Fruit fly (Drosophila melanogaster) whole organism, embryonic: ENCODE results near the gene Amun.

Experiments
- Adf1 ChIP-seq: fragments of 200-800 bp; sonication (Bioruptor generic); IDR thresholded peaks from 2 replicates; pipeline ENCODE4 v1.3.6; 2022; ENCODE audit warnings: missing biosample characterization, missing genetic modification characterization
- CG10979 ChIP-seq: fragments of 200-800 bp; sonication (Bioruptor generic); optimal IDR thresholded peaks from 2 replicates; lab custom pipeline; 2018; ENCODE audit warnings: missing biosample characterization, mild to moderate bottlenecking, missing genetic modification characterization, moderate library complexity
- CG11504 ChIP-seq: fragments of 200-800 bp; sonication (Bioruptor generic); optimal IDR thresholded peaks from 3 replicates; lab custom pipeline; 2019; ENCODE audit warnings: missing biosample characterization, mild to moderate bottlenecking, missing genetic modification characterization, moderate library complexity
- CG1233 ChIP-seq: fragments of 200-800 bp; sonication (Bioruptor generic); optimal IDR thresholded peaks from 4 replicates; lab custom pipeline; 2018; ENCODE audit warnings: missing biosample characterization, mild to moderate bottlenecking, missing genetic modification characterization
- CG15073 ChIP-seq: fragments of 200-800 bp; sonication (Bioruptor generic); optimal IDR thresholded peaks from 2 replicates; lab custom pipeline; 2016; ENCODE audit warnings: missing biosample characterization, missing genetic modification characterization
- CG15601 ChIP-seq: fragments of 200-800 bp; sonication (Bioruptor generic); optimal IDR thresholded peaks from 3 replicates; lab custom pipeline; 2019; ENCODE audit warnings: missing biosample characterization, mild to moderate bottlenecking, missing genetic modification characterization, moderate library complexity
- CG1647 ChIP-seq: fragments of 200-800 bp; sonication (Bioruptor generic); optimal IDR thresholded peaks from 3 replicates; lab custom pipeline; 2016; ENCODE audit warnings: missing biosample characterization, missing genetic modification characterization
- CG18262 ChIP-seq: fragments of 200-800 bp; optimal IDR thresholded peaks from 3 replicates; lab custom pipeline; 2019; ENCODE audit warnings: missing biosample characterization, mild to moderate bottlenecking, missing genetic modification characterization, moderate library complexity
- CG2199 ChIP-seq: fragments of 200-800 bp; sonication (Bioruptor generic); IDR thresholded peaks from 3 replicates; pipeline ENCODE4 v1.3.6; 2022; ENCODE audit warnings: missing biosample characterization, missing genetic modification characterization
- CG30020 ChIP-seq: fragments of 200-800 bp; optimal IDR thresholded peaks from 2 replicates; lab custom pipeline; 2019; ENCODE audit warnings: missing biosample characterization, mild to moderate bottlenecking, missing genetic modification characterization, moderate library complexity
- CG34376 ChIP-seq: fragments of 200-800 bp; sonication (Bioruptor generic); optimal IDR thresholded peaks from 2 replicates; lab custom pipeline; 2018; ENCODE audit warnings: missing biosample characterization, mild to moderate bottlenecking, missing genetic modification characterization
- CG4730 ChIP-seq: fragments of 200-800 bp; sonication (Bioruptor generic); IDR thresholded peaks from 2 replicates; pipeline ENCODE4 v1.3.6; 2022; ENCODE audit warnings: missing biosample characterization, missing genetic modification characterization
- CG6854 ChIP-seq: fragments of 200-800 bp; sonication (Bioruptor generic); optimal IDR thresholded peaks from 3 replicates; lab custom pipeline; 2017; ENCODE audit warnings: missing biosample characterization, mild to moderate bottlenecking, missing genetic modification characterization
- CG9727 ChIP-seq: fragments of 200-800 bp; sonication (Bioruptor generic); optimal IDR thresholded peaks from 3 replicates; lab custom pipeline; 2017; ENCODE audit warnings: missing biosample characterization, mild to moderate bottlenecking, missing genetic modification characterization
- CG9876 ChIP-seq: fragments of 200-800 bp; sonication (Bioruptor generic); optimal IDR thresholded peaks from 2 replicates; lab custom pipeline; 2016; ENCODE audit warnings: missing biosample characterization, missing genetic modification characterization
- CHES-1-like ChIP-seq: fragments of 200-800 bp; sonication (Bioruptor generic); optimal IDR thresholded peaks from 2 replicates; lab custom pipeline; 2016; ENCODE audit warnings: missing biosample characterization, missing genetic modification characterization
- CkIIα-i1 ChIP-seq: fragments of 200-800 bp; sonication (Bioruptor generic); IDR thresholded peaks from 2 replicates; pipeline ENCODE4 v1.3.6; 2022; ENCODE audit warnings: missing biosample characterization, missing genetic modification characterization
- D19B ChIP-seq: fragments of 200-800 bp; sonication (Bioruptor generic); optimal IDR thresholded peaks from 2 replicates; lab custom pipeline; 2017; ENCODE audit warnings: missing biosample characterization, mild to moderate bottlenecking, missing genetic modification characterization
- Drgx ChIP-seq: fragments of 200-800 bp; sonication (Bioruptor generic); IDR thresholded peaks from 2 replicates; pipeline ENCODE4 v1.3.6; 2022; ENCODE audit warnings: missing biosample characterization, missing genetic modification characterization
- Ets65A ChIP-seq: fragments of 200-800 bp; sonication (Bioruptor generic); peaks from one replicate; lab custom pipeline; 2016; ENCODE audit warnings: missing biosample characterization, missing genetic modification characterization
- Ets97D ChIP-seq: fragments of 200-800 bp; sonication (Bioruptor generic); optimal IDR thresholded peaks from 3 replicates; lab custom pipeline; 2016; ENCODE audit warnings: missing biosample characterization, missing genetic modification characterization
- Fer2 ChIP-seq: fragments of 200-800 bp; sonication (Bioruptor generic); optimal IDR thresholded peaks from 2 replicates; lab custom pipeline; 2018; ENCODE audit warnings: missing biosample characterization, mild to moderate bottlenecking, missing genetic modification characterization, moderate library complexity
- Gug ChIP-seq: fragments of 200-800 bp; sonication (Bioruptor generic); IDR thresholded peaks from 4 replicates; pipeline ENCODE4 v1.3.6; 2022; ENCODE audit warnings: missing biosample characterization, missing genetic modification characterization
- HLH54F ChIP-seq: fragments of 200-800 bp; sonication (Bioruptor generic); optimal IDR thresholded peaks from 3 replicates; lab custom pipeline; 2016; ENCODE audit warnings: missing biosample characterization, missing genetic modification characterization
- Hr39 ChIP-seq: fragments of >200 bp; optimal IDR thresholded peaks from 2 replicates; lab custom pipeline; 2017
- Oaz ChIP-seq: fragments of 200-800 bp; sonication (Bioruptor generic); IDR thresholded peaks from 2 replicates; pipeline ENCODE4 v1.3.6; 2022; ENCODE audit warnings: missing biosample characterization, missing genetic modification characterization
- Ptx1 ChIP-seq: fragments of 200-800 bp; sonication (Bioruptor generic); IDR thresholded peaks from 2 replicates; pipeline ENCODE4 v1.3.6; 2022; ENCODE audit warnings: missing biosample characterization, missing genetic modification characterization
- Rx ChIP-seq: fragments of 200-800 bp; sonication (Bioruptor generic); IDR thresholded peaks from 2 replicates; pipeline ENCODE4 v1.3.6; 2022; ENCODE audit warnings: missing biosample characterization, missing genetic modification characterization
- Sox100B ChIP-seq: fragments of 200-800 bp; sonication (Bioruptor generic); optimal IDR thresholded peaks from 3 replicates; lab custom pipeline; 2018; ENCODE audit warnings: missing biosample characterization, mild to moderate bottlenecking, missing genetic modification characterization
- ato ChIP-seq: fragments of 200-800 bp; sonication (Bioruptor generic); IDR thresholded peaks from 2 replicates; pipeline ENCODE4 v1.3.6; 2022; ENCODE audit warnings: missing biosample characterization, missing genetic modification characterization; ENCODE audit not compliant: partially characterized antibody
- chif ChIP-seq, 2 experiments: fragments of 200-800 bp; sonication (Bioruptor generic); optimal IDR thresholded peaks; 3 replicates each; lab custom pipeline; 2016; ENCODE audit warnings: missing biosample characterization in 2 of 2, missing genetic modification characterization in 2 of 2
- corto ChIP-seq: fragments of 200-800 bp; sonication (Bioruptor generic); optimal IDR thresholded peaks from 2 replicates; lab custom pipeline; 2016; ENCODE audit warnings: missing biosample characterization, mild to moderate bottlenecking, missing genetic modification characterization, moderate library complexity
- dmrt11E ChIP-seq: fragments of 200-800 bp; sonication (Bioruptor generic); optimal IDR thresholded peaks from 3 replicates; lab custom pipeline; 2018; ENCODE audit warnings: missing biosample characterization, mild to moderate bottlenecking, missing genetic modification characterization, moderate library complexity
- en ChIP-seq: fragments of 200-800 bp; sonication (Bioruptor generic); optimal IDR thresholded peaks from 2 replicates; lab custom pipeline; 2016; ENCODE audit warnings: missing biosample characterization, missing genetic modification characterization
- grau ChIP-seq: fragments of 200-800 bp; optimal IDR thresholded peaks from 3 replicates; lab custom pipeline; 2019; ENCODE audit warnings: missing biosample characterization, mild to moderate bottlenecking, missing genetic modification characterization, moderate library complexity
- inv ChIP-seq: fragments of 200-800 bp; sonication (Bioruptor generic); IDR thresholded peaks from 2 replicates; pipeline ENCODE4 v1.3.6; 2022; ENCODE audit warnings: missing biosample characterization, missing genetic modification characterization; ENCODE audit not compliant: partially characterized antibody
- kni ChIP-seq: fragments of 200-800 bp; sonication (Bioruptor generic); optimal IDR thresholded peaks from 3 replicates; lab custom pipeline; 2017; ENCODE audit warnings: mild to moderate bottlenecking, missing biosample characterization, missing genetic modification reagents, missing genetic modification characterization
- lmd ChIP-seq: fragments of 200-800 bp; sonication (Bioruptor generic); IDR thresholded peaks from 2 replicates; pipeline ENCODE4 v1.3.6; 2022; ENCODE audit warnings: missing biosample characterization, missing genetic modification characterization
- onecut ChIP-seq: fragments of 200-800 bp; sonication (Bioruptor generic); IDR thresholded peaks from 2 replicates; pipeline ENCODE4 v1.3.6; 2022; ENCODE audit warnings: missing biosample characterization, missing genetic modification characterization
- pita ChIP-seq: fragments of 200-800 bp; sonication (Bioruptor generic); optimal IDR thresholded peaks from 2 replicates; lab custom pipeline; 2017; ENCODE audit warnings: missing biosample characterization, mild to moderate bottlenecking, missing genetic modification characterization
- pum ChIP-seq: fragments of 200-800 bp; sonication (Bioruptor generic); optimal IDR thresholded peaks from 2 replicates; lab custom pipeline; 2016; ENCODE audit warnings: missing biosample characterization, missing genetic modification characterization
- rib ChIP-seq: fragments of 200-800 bp; sonication (Bioruptor generic); IDR thresholded peaks from 2 replicates; pipeline ENCODE4 v1.3.6; 2022; ENCODE audit warnings: missing biosample characterization, missing genetic modification characterization
- sqz ChIP-seq: fragments of 200-800 bp; sonication (Bioruptor generic); optimal IDR thresholded peaks from 3 replicates; lab custom pipeline; 2018; ENCODE audit warnings: missing biosample characterization, mild to moderate bottlenecking, missing genetic modification characterization
- unc-4 ChIP-seq: fragments of 200-800 bp; sonication (Bioruptor generic); IDR thresholded peaks from 2 replicates; pipeline ENCODE4 v1.3.6; 2022; ENCODE audit warnings: missing biosample characterization, missing genetic modification characterization; ENCODE audit not compliant: partially characterized antibody
- unpg ChIP-seq: fragments of 200-800 bp; sonication (Bioruptor generic); optimal IDR thresholded peaks from 3 replicates; lab custom pipeline; 2018; ENCODE audit warnings: missing biosample characterization, mild to moderate bottlenecking, missing genetic modification characterization, moderate library complexity
- vfl ChIP-seq: fragments of 200-800 bp; sonication (Bioruptor generic); optimal IDR thresholded peaks from 2 replicates; lab custom pipeline; 2016; ENCODE audit warnings: missing biosample characterization, missing genetic modification characterization
- wek ChIP-seq: fragments of 200-800 bp; sonication (Bioruptor generic); optimal IDR thresholded peaks from 3 replicates; lab custom pipeline; 2018; ENCODE audit warnings: missing biosample characterization, mild to moderate bottlenecking, missing genetic modification characterization, moderate library complexity
- zfh1 ChIP-seq: fragments of 200-800 bp; sonication (Bioruptor generic); IDR thresholded peaks from 3 replicates; pipeline ENCODE4 v1.3.6; 2022; ENCODE audit warnings: missing biosample characterization, missing genetic modification characterization

Gene Amun

dm6 chrX:11678539-11679040 lies 36.8 kb downstream of the Amun start, which contains the start of the genes Vlet and bif (continued):
- no peak for TF ChIP-seq Oaz (GFP tag; lab: Robert Waterston, UW)
- TF ChIP-seq CG34376: peak; percentile 34
- TF ChIP-seq Rx (GFP tag; lab: Robert Waterston, UW): 0 out of 2 replicates have a peak, but pooled peaks have one; percentile 2
- TF ChIP-seq wek: peak; percentile 15
- peak; percentile 54; the same call in 1 of the 2 replicates for TF ChIP-seq inv (GFP tag; lab: Robert Waterston, UW)
- no peak for TF ChIP-seq corto
- TF ChIP-seq Fer2 (tag; lab: Kevin White, UChicago): peak; percentile 25
- TF ChIP-seq Ptx1: peak; percentile 52
- TF ChIP-seq CG30020 (tag; lab: Kevin White, UChicago): peak; percentile 47
- TF ChIP-seq chif (GFP tag; optimal IDR thresholded peaks at IDR 0.05; lab: Kevin White, UChicago): peak in 1 of 2 experiments; percentile 46
- TF ChIP-seq CG1233 (GFP tag; lab: Kevin White, UChicago): peak; percentile 62
- TF ChIP-seq CkIIα-i1 (GFP tag; lab: Robert Waterston, UW): no peak
- TF ChIP-seq CG4730 (GFP tag; lab: Robert Waterston, UW): no peak
- peak; percentile 53 for TF ChIP-seq HLH54F (GFP tag; lab: Kevin White, UChicago)

DNA sequence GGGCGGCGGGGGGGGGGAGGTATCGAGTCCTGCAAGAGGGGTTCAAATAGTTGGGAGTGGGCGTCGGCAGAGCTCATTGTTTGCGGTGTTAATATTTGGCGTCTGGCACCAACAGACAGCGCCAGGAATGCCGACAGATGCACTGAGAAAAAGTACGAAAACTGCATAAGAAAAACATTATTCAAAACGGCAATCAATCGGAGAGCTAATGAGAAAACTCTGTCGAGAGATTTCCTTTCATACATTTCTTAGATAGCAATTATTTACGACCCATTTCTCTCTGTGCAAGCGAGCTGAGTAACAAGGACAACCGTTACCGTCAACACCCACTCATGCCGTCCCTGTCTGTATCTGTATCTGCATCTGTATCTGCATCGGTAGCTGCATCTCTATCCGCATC lies 51.3 kb downstream of the Amun start:
- TF ChIP-seq Ptx1 (0 out of 2 replicates have a peak, but pooled peaks have one; percentile 10), Drgx (GFP tag; lab: Robert Waterston, UW) (peak; percentile 53), CG9727 (no peak), D19B (GFP tag; lab: Kevin White, UChicago) (no peak), chif (GFP tag; optimal IDR thresholded peaks at IDR 0.05; lab: Kevin White, UChicago) (no peak), sqz (GFP tag; lab: Kevin White, UChicago) (no peak), Ets97D (GFP tag; lab: Kevin White, UChicago) (no peak), Ets65A (peak; percentile 84), lmd (GFP tag; lab: Robert Waterston, UW) (0 out of 2 replicates have a peak, but pooled peaks have one; percentile 12), CG1647 (GFP tag; lab: Kevin White, UChicago) (no peak), vfl (no peak), pita (GFP tag; lab: Kevin White, UChicago) (no peak), Hr39 (lab: Kevin White, UChicago) (peak; percentile 25), pum (GFP tag; lab: Kevin White, UChicago) (no peak), CG9876 (GFP tag; lab: Kevin White, UChicago) (no peak), dmrt11E (tag; lab: Kevin White, UChicago) (no peak), en (GFP tag; lab: Kevin White, UChicago) (no peak)

- TF ChIP-seq CG15073 (GFP tag; lab: Kevin White, UChicago) (no peak), CG1233 (GFP tag; lab: Kevin White, UChicago) (peak; percentile 17), zfh1 (peak; percentile 53; the same call in 1 of the 3 replicates), CG2199 (no peak), grau (tag; lab: Kevin White, UChicago) (peak; percentile 6), CHES-1-like (GFP tag; lab: Kevin White, UChicago) (peak; percentile 28), CG6854 (GFP tag; lab: Kevin White, UChicago) (no peak), ato (GFP tag; lab: Robert Waterston, UW) (no peak), rib (GFP tag; lab: Robert Waterston, UW) (no peak), CG18262 (peak; percentile 33), Adf1 (no peak), onecut (GFP tag; lab: Robert Waterston, UW) (peak; percentile 36; the same call in 1 of the 2 replicates), unpg (peak; percentile 51), kni (GFP tag; lab: Kevin White, UChicago) (peak; percentile 63), CG11504 (peak; percentile 47), CG15601 (tag; lab: Kevin White, UChicago) (peak; percentile 66), Sox100B (GFP tag; lab: Kevin White, UChicago) (peak; percentile 54), Gug (no peak), unc-4 (GFP tag; lab: Robert Waterston, UW) (no peak), CG10979 (no peak)
These were observed 54.9 kb downstream of the Amun start for dm6 chrX:11660476-11660875.
